Worm (Caenorhabditis elegans) whole organism, L1 larva: ENCODE results near the gene Y56A3A.7.

Experiments used
- C04F5.9 ChIP-seq: sonication (generic microtip); optimal IDR thresholded peaks from 2 replicates; lab custom pipeline; 2016; ENCODE audit warnings: missing genetic modification characterization, missing compliant biosample characterization
- C16A3.4 ChIP-seq: fragments of 150-350 bp; optimal IDR thresholded peaks from 2 replicates; lab custom pipeline; 2014; ENCODE audit warnings: missing biosample characterization, missing genetic modification characterization
- C34B4.2 ChIP-seq: sonication (generic microtip); optimal IDR thresholded peaks from 2 replicates; lab custom pipeline; 2017; ENCODE audit warnings: mild to moderate bottlenecking, missing genetic modification characterization, missing compliant biosample characterization
- F16B12.6 ChIP-seq: fragments of 150-350 bp; optimal IDR thresholded peaks from 2 replicates; lab custom pipeline; 2014; ENCODE audit warnings: missing biosample characterization, missing genetic modification characterization
- aly-2 ChIP-seq: fragments of 150-350 bp; optimal IDR thresholded peaks from 2 replicates; lab custom pipeline; 2014; ENCODE audit warnings: missing biosample characterization, missing genetic modification characterization
- ama-1 ChIP-seq: fragments of 150-350 bp; optimal IDR thresholded peaks from 2 replicates; lab custom pipeline; 2014
- ceh-63 ChIP-seq: fragments of 200-800 bp; sonication (Bioruptor generic); optimal IDR thresholded peaks from 2 replicates; lab custom pipeline; 2018; ENCODE audit warnings: mild to moderate bottlenecking, missing genetic modification characterization, missing compliant biosample characterization
- ceh-8 ChIP-seq: fragments of 200-800 bp; sonication (Bioruptor generic); optimal IDR thresholded peaks from 2 replicates; lab custom pipeline; 2018; ENCODE audit warnings: mild to moderate bottlenecking, missing genetic modification characterization, moderate library complexity, missing compliant biosample characterization
- ceh-82 ChIP-seq, 3 experiments: fragments of 150-350 bp in 1 of 3; sonication (generic microtip) in 2 of 3; optimal IDR thresholded peaks; 2 replicates each; lab custom pipeline; 2014 to 2017; ENCODE audit warnings: missing biosample characterization in 3 of 3, missing genetic modification characterization in 3 of 3
- ceh-90 ChIP-seq: sonication (generic microtip); optimal IDR thresholded peaks from 2 replicates; lab custom pipeline; 2016; ENCODE audit warnings: missing genetic modification characterization, missing compliant biosample characterization
- ces-1 ChIP-seq: fragments of 150-350 bp; optimal IDR thresholded peaks from 2 replicates; lab custom pipeline; 2014; ENCODE audit warnings: missing biosample characterization, missing genetic modification reagents, missing genetic modification characterization
- dpl-1 ChIP-seq, 3 experiments: fragments of 150-350 bp in 2 of 3; sonication (generic microtip) in 1 of 3; optimal IDR thresholded peaks; 2 replicates each; lab custom pipeline; 2014 to 2017; ENCODE audit warnings: missing biosample characterization in 3 of 3, missing genetic modification characterization in 3 of 3, missing genetic modification reagents in 3 of 3
- dsc-1 ChIP-seq: sonication (generic microtip); optimal IDR thresholded peaks from 2 replicates; lab custom pipeline; 2016; ENCODE audit warnings: mild to moderate bottlenecking, missing genetic modification characterization, missing compliant biosample characterization
- efl-1 ChIP-seq, 4 experiments: fragments of 150-350 bp; optimal IDR thresholded peaks in 3 of 4; peaks in 1 of 4; 1 replicate in 1 of 4; 2 replicates in 3 of 4; lab custom pipeline; 2014; ENCODE audit warnings: missing biosample characterization in 2 of 4, missing genetic modification characterization in 2 of 4, missing genetic modification reagents in 2 of 4
- efl-3 ChIP-seq: fragments of 200-800 bp; sonication (Bioruptor generic); optimal IDR thresholded peaks from 2 replicates; lab custom pipeline; 2018; ENCODE audit warnings: mild to moderate bottlenecking, missing genetic modification characterization, missing compliant biosample characterization
- fos-1 ChIP-seq: fragments of 150-350 bp; optimal IDR thresholded peaks from 2 replicates; lab custom pipeline; 2014; ENCODE audit warnings: missing biosample characterization, missing genetic modification characterization
- grh-1 ChIP-seq: fragments of 200-800 bp; sonication (Bioruptor generic); IDR thresholded peaks from 2 replicates; pipeline ENCODE4 v1.3.6; 2022; ENCODE audit warnings: missing genetic modification reagents, missing genetic modification characterization, missing compliant biosample characterization
- hlh-4 ChIP-seq: sonication (generic microtip); optimal IDR thresholded peaks from 2 replicates; lab custom pipeline; 2016; ENCODE audit warnings: mild to moderate bottlenecking, missing genetic modification characterization, missing compliant biosample characterization
- isw-1 ChIP-seq: fragments of 200-800 bp; sonication (Bioruptor generic); IDR thresholded peaks from 2 replicates; pipeline ENCODE4 v1.3.6; 2022; ENCODE audit warnings: missing genetic modification characterization, missing compliant biosample characterization
- lin-13 ChIP-seq: fragments of 150-350 bp; optimal IDR thresholded peaks from 2 replicates; lab custom pipeline; 2014; ENCODE audit warnings: missing biosample characterization, missing genetic modification reagents, missing genetic modification characterization
- lin-35 ChIP-seq, 2 experiments: fragments of 150-350 bp; optimal IDR thresholded peaks; 2 replicates each; lab custom pipeline; 2014; ENCODE audit warnings: missing biosample characterization in 2 of 2, missing genetic modification characterization in 2 of 2, missing genetic modification reagents in 2 of 2
- lsy-2 ChIP-seq, 2 experiments: fragments of 150-350 bp; optimal IDR thresholded peaks; 2 replicates each; lab custom pipeline; 2014; ENCODE audit warnings: missing biosample characterization in 2 of 2, missing genetic modification characterization in 2 of 2
- mdl-1 ChIP-seq, 2 experiments: fragments of 150-350 bp; optimal IDR thresholded peaks; 2 replicates each; lab custom pipeline; 2014 to 2017; ENCODE audit warnings: missing biosample characterization in 2 of 2, missing genetic modification characterization in 2 of 2, inconsistent platforms in 1 of 2
- mep-1 ChIP-seq: fragments of 150-350 bp; optimal IDR thresholded peaks from 2 replicates; lab custom pipeline; 2014; ENCODE audit warnings: missing biosample characterization, missing genetic modification characterization
- nhr-12 ChIP-seq: sonication (generic microtip); optimal IDR thresholded peaks from 2 replicates; lab custom pipeline; 2017; ENCODE audit warnings: missing biosample characterization, missing genetic modification characterization
- nhr-19 ChIP-seq: fragments of 200-800 bp; sonication (Bioruptor generic); conservative IDR thresholded peaks from 2 replicates; pipeline ENCODE4 v1.3.6; 2022; ENCODE audit warnings: missing genetic modification characterization, missing compliant biosample characterization
- nhr-20 ChIP-seq: sonication (generic microtip); optimal IDR thresholded peaks from 2 replicates; lab custom pipeline; 2016; ENCODE audit warnings: mild to moderate bottlenecking, missing genetic modification characterization, missing compliant biosample characterization
- nhr-47 ChIP-seq: sonication (generic microtip); optimal IDR thresholded peaks from 2 replicates; lab custom pipeline; 2016; ENCODE audit warnings: mild to moderate bottlenecking, missing genetic modification characterization, moderate library complexity, missing compliant biosample characterization
- nhr-71 ChIP-seq: sonication (generic microtip); optimal IDR thresholded peaks from 2 replicates; lab custom pipeline; 2016; ENCODE audit warnings: mild to moderate bottlenecking, missing genetic modification characterization, moderate library complexity, missing compliant biosample characterization
- nhr-76 ChIP-seq: sonication (generic microtip); optimal IDR thresholded peaks from 2 replicates; lab custom pipeline; 2017; ENCODE audit warnings: missing biosample characterization, missing genetic modification characterization
- nhr-77 ChIP-seq: fragments of 150-350 bp; optimal IDR thresholded peaks from 2 replicates; lab custom pipeline; 2014; ENCODE audit warnings: missing biosample characterization, missing genetic modification characterization
- nhr-84 ChIP-seq: sonication (generic microtip); optimal IDR thresholded peaks from 2 replicates; lab custom pipeline; 2017; ENCODE audit warnings: missing biosample characterization, missing genetic modification characterization
- nhr-90 ChIP-seq: sonication (generic microtip); optimal IDR thresholded peaks from 2 replicates; lab custom pipeline; 2016; ENCODE audit warnings: mild to moderate bottlenecking, missing genetic modification characterization, missing compliant biosample characterization; ENCODE audit not compliant: poor library complexity
- pax-3 ChIP-seq: fragments of 200-800 bp; sonication (Bioruptor generic); optimal IDR thresholded peaks from 2 replicates; lab custom pipeline; 2018; ENCODE audit warnings: mild to moderate bottlenecking, missing genetic modification characterization, moderate library complexity, missing compliant biosample characterization
- pqm-1 ChIP-seq: sonication (generic microtip); optimal IDR thresholded peaks from 3 replicates; lab custom pipeline; 2017; ENCODE audit warnings: missing biosample characterization, missing genetic modification characterization
- rnt-1 ChIP-seq: sonication (generic microtip); optimal IDR thresholded peaks from 2 replicates; lab custom pipeline; 2016; ENCODE audit warnings: mild to moderate bottlenecking, missing genetic modification characterization, moderate library complexity, missing compliant biosample characterization
- skn-1 ChIP-seq: fragments of 150-350 bp; optimal IDR thresholded peaks from 2 replicates; lab custom pipeline; 2014; ENCODE audit warnings: missing biosample characterization, missing genetic modification characterization
- snpc-4 ChIP-seq: fragments of 150-350 bp; optimal IDR thresholded peaks from 2 replicates; lab custom pipeline; 2014; ENCODE audit warnings: missing biosample characterization, missing genetic modification characterization
- snu-23 ChIP-seq: sonication (generic microtip); optimal IDR thresholded peaks from 2 replicates; lab custom pipeline; 2016; ENCODE audit warnings: missing genetic modification characterization, missing compliant biosample characterization
- sox-4 ChIP-seq: sonication (generic microtip); optimal IDR thresholded peaks from 2 replicates; lab custom pipeline; 2016; ENCODE audit warnings: missing genetic modification characterization, missing compliant biosample characterization
- sptf-1 ChIP-seq: fragments of 150-350 bp; optimal IDR thresholded peaks from 2 replicates; lab custom pipeline; 2014; ENCODE audit warnings: missing biosample characterization, missing genetic modification characterization
- sup-37 ChIP-seq: fragments of 200-800 bp; sonication (Bioruptor generic); optimal IDR thresholded peaks from 2 replicates; lab custom pipeline; 2018; ENCODE audit warnings: mild to moderate bottlenecking, missing genetic modification characterization, missing compliant biosample characterization
- swsn-7 ChIP-seq: sonication (generic microtip); optimal IDR thresholded peaks from 2 replicates; lab custom pipeline; 2016; ENCODE audit warnings: missing genetic modification characterization, missing compliant biosample characterization
- tbx-2 ChIP-seq: sonication (generic microtip); optimal IDR thresholded peaks from 2 replicates; lab custom pipeline; 2016; ENCODE audit warnings: missing genetic modification characterization, missing compliant biosample characterization
- unc-130 ChIP-seq: fragments of 150-350 bp; optimal IDR thresholded peaks from 2 replicates; lab custom pipeline; 2017; ENCODE audit warnings: missing biosample characterization, missing genetic modification characterization, inconsistent platforms
- unc-30 ChIP-seq: sonication (generic microtip); optimal IDR thresholded peaks from 2 replicates; lab custom pipeline; 2017; ENCODE audit warnings: missing biosample characterization, missing genetic modification characterization
- unc-62 ChIP-seq: fragments of 150-350 bp; optimal IDR thresholded peaks from 2 replicates; lab custom pipeline; 2014; ENCODE audit warnings: missing biosample characterization, missing genetic modification reagents, missing genetic modification characterization
- unc-86 ChIP-seq: sonication (generic microtip); optimal IDR thresholded peaks from 2 replicates; lab custom pipeline; 2016; ENCODE audit warnings: missing genetic modification characterization, missing compliant biosample characterization
- xbp-1 ChIP-seq: sonication (generic microtip); optimal IDR thresholded peaks from 2 replicates; lab custom pipeline; 2016; ENCODE audit warnings: missing genetic modification characterization, missing compliant biosample characterization

Gene Y56A3A.7

DNA sequence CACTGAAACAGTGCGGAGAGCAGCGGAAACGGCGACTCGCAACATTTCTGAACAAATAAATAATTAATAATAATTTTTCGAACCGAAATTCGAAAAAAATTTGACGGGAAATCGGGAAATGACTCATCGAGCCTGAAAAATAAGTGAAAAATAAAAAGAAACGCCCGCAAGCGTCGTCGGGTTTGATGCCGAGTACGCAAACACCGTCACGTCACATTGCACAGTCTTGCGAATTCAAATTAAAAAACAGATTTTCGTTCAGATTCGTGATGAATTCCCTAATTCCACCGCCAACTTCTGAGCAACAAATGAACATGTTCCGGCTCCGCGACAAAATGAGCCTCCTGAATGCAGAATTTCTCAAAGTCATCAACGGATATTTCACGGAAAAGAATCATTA, 31.2 kb downstream of the Y56A3A.7 start, which contains the start of the genes ndab-1 and npp-16:
ndab-1 (minus strand) TSS at position 47 of the 400 bp plus-strand sequence.
npp-16 (plus strand) TSS at position 263 of the 400 bp plus-strand sequence.
- peak; percentile 52 for TF ChIP-seq lsy-2 (tag; optimal IDR thresholded peaks at IDR 0.05; lab: Kevin White, UChicago)
- no peak for TF ChIP-seq pax-3 (tag; lab: Kevin White, UChicago)
- TF ChIP-seq nhr-47 (tag; lab: Kevin White, UChicago): peak; percentile 51
- no peak for TF ChIP-seq C16A3.4 (tag; lab: Kevin White, UChicago)
- TF ChIP-seq nhr-71: no peak
- no peak for TF ChIP-seq pqm-1
- TF ChIP-seq ceh-82 (tag; optimal IDR thresholded peaks at IDR 0.05; lab: Kevin White, UChicago): peak in 2 of 3 experiments; percentile 17 to 38
- TF ChIP-seq dsc-1: peak; percentile 47
- peak; percentile 36 for TF ChIP-seq snpc-4
- TF ChIP-seq C04F5.9 (tag; lab: Kevin White, UChicago): peak; percentile 3
- TF ChIP-seq sup-37: no peak
- TF ChIP-seq nhr-77 (tag; lab: Kevin White, UChicago): no peak
- TF ChIP-seq C34B4.2 (tag; lab: Kevin White, UChicago): no peak
- no peak for TF ChIP-seq nhr-76 (tag; lab: Kevin White, UChicago)
- no peak for TF ChIP-seq ama-1 (lab: Kevin White, UChicago)
- 0 out of 2 replicates have a peak, but pooled peaks have one; percentile 13 for TF ChIP-seq isw-1 (GFP tag; lab: Robert Waterston, UW)
- no peak for TF ChIP-seq skn-1 (tag; lab: Kevin White, UChicago)
- TF ChIP-seq nhr-84: peak; percentile 33
- peak; percentile 54 for TF ChIP-seq rnt-1 (tag; lab: Kevin White, UChicago)
- TF ChIP-seq fos-1 (tag; lab: Kevin White, UChicago): no peak
- peak; percentile 31 to 63 (median 52) for TF ChIP-seq dpl-1 (GFP tag; optimal IDR thresholded peaks at IDR 0.05; lab: Kevin White, UChicago)
- peak; percentile 17 for TF ChIP-seq unc-86 (tag; lab: Kevin White, UChicago)
- TF ChIP-seq efl-1 (optimal IDR thresholded peaks at IDR 0.05; lab: Kevin White, UChicago): peak; percentile 40 to 66
- TF ChIP-seq efl-1 (GFP tag; optimal IDR thresholded peaks at IDR 0.05 in 1 of 2; lab: Kevin White, UChicago): peak; percentile 62 to 96
- TF ChIP-seq tbx-2 (tag; lab: Kevin White, UChicago): peak; percentile 33
- peak; percentile 35 for TF ChIP-seq nhr-20 (tag; lab: Kevin White, UChicago)
- peak; percentile 39 for TF ChIP-seq ceh-8 (GFP tag; lab: Kevin White, UChicago)
- TF ChIP-seq xbp-1 (tag; lab: Kevin White, UChicago): peak; percentile 28
- peak; percentile 38 to 51 for TF ChIP-seq lin-35 (GFP tag; optimal IDR thresholded peaks at IDR 0.05; lab: Kevin White, UChicago)
- no peak for TF ChIP-seq unc-30
- peak; percentile 22 for TF ChIP-seq nhr-90 (tag; lab: Kevin White, UChicago)
- TF ChIP-seq hlh-4 (tag; lab: Kevin White, UChicago): no peak
- peak; percentile 96 for TF ChIP-seq F16B12.6 (tag; lab: Kevin White, UChicago)
- TF ChIP-seq mdl-1 (tag; optimal IDR thresholded peaks at IDR 0.05; lab: Kevin White, UChicago): peak in 1 of 2 experiments; percentile 1
- TF ChIP-seq unc-62: no peak
- TF ChIP-seq nhr-19 (GFP tag; lab: Robert Waterston, UW): peak; percentile 38; the same call in 1 of the 2 replicates
- TF ChIP-seq sox-4 (tag; lab: Kevin White, UChicago): peak; percentile 16
- TF ChIP-seq unc-130 (tag; lab: Kevin White, UChicago): peak; percentile 75
- TF ChIP-seq grh-1: no peak
- peak; percentile 24 for TF ChIP-seq mep-1
- peak; percentile 53 for TF ChIP-seq snu-23
- no peak for TF ChIP-seq sptf-1
- no peak for TF ChIP-seq lin-13 (GFP tag; lab: Kevin White, UChicago)
- TF ChIP-seq swsn-7 (tag; lab: Kevin White, UChicago): peak; percentile 37

DNA sequence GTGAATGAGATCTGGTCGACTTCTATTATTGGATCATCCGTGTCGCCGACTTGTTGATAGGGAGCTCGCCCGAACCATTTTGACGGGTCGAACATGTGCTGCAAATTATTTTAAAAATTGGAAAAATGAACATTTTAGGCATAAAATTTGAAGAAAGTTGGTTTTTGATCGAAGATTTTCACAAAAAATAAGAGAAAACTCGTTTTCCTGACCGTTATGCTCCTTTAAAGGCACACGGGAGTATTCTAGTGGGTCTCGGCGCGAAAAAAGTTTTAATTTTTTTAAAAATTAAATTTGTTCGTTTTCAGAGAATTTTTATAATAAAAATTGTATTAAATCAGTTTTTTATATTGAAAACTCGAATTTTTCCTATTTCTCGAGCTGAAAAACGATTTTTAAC, 32.6 kb downstream of the Y56A3A.7 start, which contains the start of gene Y56A3A.16:
Y56A3A.16 (minus strand) TSS at position 101 of the 400 bp plus-strand sequence.
- TF ChIP-seq unc-130 (tag; lab: Kevin White, UChicago) (no peak), ceh-63 (GFP tag; lab: Kevin White, UChicago) (no peak), efl-3 (no peak), nhr-20 (tag; lab: Kevin White, UChicago) (no peak), ceh-82 (tag; optimal IDR thresholded peaks at IDR 0.05; lab: Kevin White, UChicago) (no peak), ces-1 (GFP tag; lab: Kevin White, UChicago) (no peak), fos-1 (tag; lab: Kevin White, UChicago) (no peak), nhr-76 (tag; lab: Kevin White, UChicago) (no peak), ceh-90 (tag; lab: Kevin White, UChicago) (no peak), nhr-12 (tag; lab: Kevin White, UChicago) (no peak), pax-3 (tag; lab: Kevin White, UChicago) (no peak), aly-2 (tag; lab: Kevin White, UChicago) (no peak)
